Fruit fly (Drosophila melanogaster) whole organism, adult: ENCODE results near the gene Spn28F.

Source experiments
- CG12768 ChIP-seq: fragments of 200-800 bp; sonication (Bioruptor generic); optimal IDR thresholded peaks from 2 replicates; lab custom pipeline; 2017; ENCODE audit warnings: missing biosample characterization, missing genetic modification characterization, mild to moderate bottlenecking, moderate library complexity, missing genetic modification reagents
- CG14711 ChIP-seq: fragments of 200-800 bp; sonication (Bioruptor generic); optimal IDR thresholded peaks from 2 replicates; lab custom pipeline; 2018; ENCODE audit warnings: missing biosample characterization, mild to moderate bottlenecking, missing genetic modification characterization, moderate library complexity
- CG1620 ChIP-seq: fragments of 200-800 bp; sonication (Bioruptor generic); optimal IDR thresholded peaks from 2 replicates; lab custom pipeline; 2016; ENCODE audit warnings: missing biosample characterization, missing genetic modification characterization
- CG33017 ChIP-seq: fragments of 200-800 bp; sonication (Bioruptor generic); optimal IDR thresholded peaks from 2 replicates; lab custom pipeline; 2018; ENCODE audit warnings: missing biosample characterization, mild to moderate bottlenecking, missing genetic modification characterization, moderate library complexity
- CG5204 ChIP-seq: fragments of 200-800 bp; sonication (Bioruptor generic); optimal IDR thresholded peaks from 2 replicates; lab custom pipeline; 2016; ENCODE audit warnings: missing biosample characterization, missing genetic modification characterization
- CG7045 ChIP-seq: fragments of 200-800 bp; sonication (Bioruptor generic); optimal IDR thresholded peaks from 2 replicates; lab custom pipeline; 2017; ENCODE audit warnings: missing biosample characterization, mild to moderate bottlenecking, missing genetic modification characterization
- CG7101 ChIP-seq: fragments of 200-800 bp; sonication (Bioruptor generic); optimal IDR thresholded peaks from 2 replicates; lab custom pipeline; 2018; ENCODE audit warnings: missing biosample characterization, mild to moderate bottlenecking, missing genetic modification characterization, moderate library complexity
- Clk ChIP-seq: fragments of 200-800 bp; sonication (Bioruptor generic); optimal IDR thresholded peaks from 2 replicates; lab custom pipeline; 2017; ENCODE audit warnings: missing biosample characterization, missing genetic modification characterization
- Crg-1 ChIP-seq: fragments of 200-800 bp; sonication (Bioruptor generic); optimal IDR thresholded peaks from 2 replicates; lab custom pipeline; 2016; ENCODE audit warnings: missing biosample characterization, missing genetic modification characterization
- Hr96 ChIP-seq: fragments of 200-800 bp; sonication (Bioruptor generic); optimal IDR thresholded peaks from 2 replicates; lab custom pipeline; 2016; ENCODE audit warnings: missing biosample characterization, missing genetic modification characterization
- Mnt ChIP-seq: fragments of 200-800 bp; sonication (Bioruptor generic); optimal IDR thresholded peaks from 2 replicates; lab custom pipeline; 2016; ENCODE audit warnings: missing biosample characterization, mild to moderate bottlenecking, missing genetic modification characterization
- bab1 ChIP-seq: fragments of 200-800 bp; sonication (Bioruptor generic); optimal IDR thresholded peaks from 3 replicates; lab custom pipeline; 2019; ENCODE audit warnings: missing biosample characterization, mild to moderate bottlenecking, missing genetic modification characterization, moderate library complexity
- cic ChIP-seq: fragments of 200-800 bp; sonication (Bioruptor generic); optimal IDR thresholded peaks from 2 replicates; lab custom pipeline; 2017; ENCODE audit warnings: missing biosample characterization, mild to moderate bottlenecking, missing genetic modification characterization, moderate library complexity
- cnc ChIP-seq, 2 experiments: fragments of >200 bp; optimal IDR thresholded peaks; 2 replicates each; lab custom pipeline; 2017
- kay ChIP-seq: fragments of 200-800 bp; sonication (Bioruptor generic); peaks from one replicate; lab custom pipeline; 2016; ENCODE audit warnings: missing biosample characterization, missing genetic modification characterization, borderline replicate concordance
- ovo ChIP-seq: fragments of 200-800 bp; sonication (Bioruptor generic); optimal IDR thresholded peaks from 2 replicates; lab custom pipeline; 2016; ENCODE audit warnings: missing biosample characterization, missing genetic modification characterization
- pad ChIP-seq: fragments of 200-800 bp; sonication (Bioruptor generic); optimal IDR thresholded peaks from 3 replicates; lab custom pipeline; 2017; ENCODE audit warnings: missing biosample characterization, missing genetic modification characterization, mild to moderate bottlenecking, moderate library complexity, missing genetic modification reagents
- tj ChIP-seq: fragments of 200-800 bp; sonication (Bioruptor generic); optimal IDR thresholded peaks from 3 replicates; lab custom pipeline; 2017; ENCODE audit warnings: missing biosample characterization, mild to moderate bottlenecking, missing genetic modification characterization, moderate library complexity
- toe ChIP-seq: fragments of 200-800 bp; sonication (Bioruptor generic); optimal IDR thresholded peaks from 2 replicates; lab custom pipeline; 2016; ENCODE audit warnings: missing biosample characterization, missing genetic modification characterization

The Spn28F gene

DNA sequence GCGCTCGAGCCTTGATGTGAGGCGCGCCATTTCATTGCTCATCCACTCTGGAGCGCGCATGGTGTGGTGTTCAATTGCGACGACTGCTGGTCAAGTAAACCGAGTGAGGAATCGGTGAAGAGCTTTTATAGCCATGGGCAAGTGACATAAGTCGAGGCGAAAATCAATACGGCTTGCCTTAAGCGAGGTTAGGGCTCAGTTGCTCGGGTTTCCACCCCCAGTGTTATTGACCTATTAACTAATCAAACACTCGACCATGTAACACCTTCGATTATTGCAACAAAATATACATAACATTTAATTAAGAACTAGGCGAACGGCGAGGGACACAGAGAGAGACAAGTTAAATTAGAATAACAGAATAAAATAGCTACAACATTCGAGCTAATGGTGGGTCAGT lies 50.9 kb downstream of the Spn28F start, which contains the start of gene CG34134:
Gene CG34134, minus strand, starts transcription at position 101 of the 400 bp plus-strand sequence.
- TF ChIP-seq CG7101 (tag; lab: Kevin White, UChicago) (no peak), kay (GFP tag; lab: Kevin White, UChicago) (no peak), bab1 (GFP tag; lab: Kevin White, UChicago) (no peak), Crg-1 (GFP tag; lab: Kevin White, UChicago) (no peak), CG1620 (GFP tag; lab: Kevin White, UChicago) (no peak), CG5204 (GFP tag; lab: Kevin White, UChicago) (no peak), CG12768 (GFP tag; lab: Kevin White, UChicago) (no peak), Hr96 (GFP tag; lab: Kevin White, UChicago) (no peak), Mnt (GFP tag; lab: Kevin White, UChicago) (no peak), cnc (optimal IDR thresholded peaks at IDR 0.05; lab: Kevin White, UChicago) (no peak), Clk (GFP tag; lab: Kevin White, UChicago) (no peak), cic (GFP tag; lab: Kevin White, UChicago) (no peak), ovo (GFP tag; lab: Kevin White, UChicago) (no peak), CG7045 (GFP tag; lab: Kevin White, UChicago) (no peak), pad (GFP tag; lab: Kevin White, UChicago) (no peak), tj (no peak), toe (GFP tag; lab: Kevin White, UChicago) (no peak), CG14711 (tag; lab: Kevin White, UChicago) (no peak), CG33017 (tag; lab: Kevin White, UChicago) (no peak)
